Worm (Caenorhabditis elegans): Measurements from ENCODE around the gene dhs-11.

Gene dhs-11

DNA sequence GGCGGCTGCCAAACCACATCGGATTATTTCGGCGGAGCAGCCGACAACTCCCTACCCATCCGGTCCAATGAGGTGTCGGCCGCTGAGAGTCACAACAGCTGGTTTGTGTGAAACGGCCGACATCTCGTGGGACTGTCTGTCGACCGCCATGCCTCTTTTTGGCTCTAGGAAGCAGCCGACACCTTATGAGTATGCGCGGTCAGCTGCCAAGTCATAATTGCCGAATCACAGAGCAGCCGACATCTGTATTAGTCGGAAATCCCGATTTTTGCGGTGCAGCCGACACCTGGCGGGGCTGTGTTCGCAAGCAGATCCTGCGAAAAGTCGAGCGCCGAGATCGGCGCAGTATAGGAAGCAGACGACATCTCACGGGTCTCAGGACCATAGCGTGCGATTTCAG lies 50.6 kb downstream of the dhs-11 start:
- no peak for TF ChIP-seq nhr-80 (tag; optimal IDR thresholded peaks at IDR 0.05)
- TF ChIP-seq akir-1 (GFP tag; optimal IDR thresholded peaks at IDR 0.05), result no peak
- TF ChIP-seq dpff-1 (tag; optimal IDR thresholded peaks at IDR 0.05), result no peak
- TF ChIP-seq attf-5 (GFP tag; optimal IDR thresholded peaks at IDR 0.05), result no peak
- no peak for TF ChIP-seq Y56A3A.18 (GFP tag; IDR thresholded peaks at IDR 0.05)
- no peak for TF ChIP-seq lin-35 (GFP tag; optimal IDR thresholded peaks at IDR 0.05)
- TF ChIP-seq F22D6.2 (tag; optimal IDR thresholded peaks at IDR 0.05), result no peak
- TF ChIP-seq snpc-4 (GFP tag; optimal IDR thresholded peaks at IDR 0.05), result peak; percentile 49
- TF ChIP-seq snpc-4 (tag; optimal IDR thresholded peaks at IDR 0.05), result no peak
- TF ChIP-seq F23B12.7 (tag; optimal IDR thresholded peaks at IDR 0.05; ENCODE audit: insufficient read depth), result no peak
- TF ChIP-seq lag-1 (GFP tag; IDR thresholded peaks at IDR 0.05), result no peak
- peak; percentile 76 for TF ChIP-seq zfh-2 (GFP tag; conservative IDR thresholded peaks at IDR 0.05)
